Fruit fly (Drosophila melanogaster) whole organism, embryonic: ENCODE measurements around the gene CG18302.

Experiments
- Ada2b ChIP-seq: fragments of 200-800 bp; sonication (Bioruptor generic); IDR thresholded peaks from 2 replicates; pipeline ENCODE4 v1.3.6; 2022; ENCODE audit warnings: missing biosample characterization, missing genetic modification characterization
- BEAF-32 ChIP-seq: fragments of 200-800 bp; sonication (Bioruptor generic); optimal IDR thresholded peaks from 3 replicates; lab custom pipeline; 2017; ENCODE audit warnings: missing biosample characterization, missing genetic modification characterization, mild to moderate bottlenecking, moderate library complexity, missing genetic modification reagents
- BtbVII ChIP-seq: fragments of 200-800 bp; sonication (Bioruptor generic); optimal IDR thresholded peaks from 3 replicates; lab custom pipeline; 2017; ENCODE audit warnings: missing biosample characterization, mild to moderate bottlenecking, missing genetic modification characterization
- C15 ChIP-seq: fragments of 200-800 bp; sonication (Bioruptor generic); IDR thresholded peaks from 3 replicates; pipeline ENCODE4 v1.3.6; 2022; ENCODE audit warnings: missing biosample characterization, missing genetic modification characterization
- CG10543 ChIP-seq: fragments of 200-800 bp; sonication (Bioruptor generic); optimal IDR thresholded peaks from 3 replicates; lab custom pipeline; 2017; ENCODE audit warnings: missing biosample characterization, mild to moderate bottlenecking, missing genetic modification characterization, moderate library complexity
- CG12071 ChIP-seq: fragments of 200-800 bp; sonication (Bioruptor generic); optimal IDR thresholded peaks from 3 replicates; lab custom pipeline; 2018; ENCODE audit warnings: missing biosample characterization, mild to moderate bottlenecking, missing genetic modification characterization
- CG12942 ChIP-seq: fragments of 200-800 bp; sonication (Bioruptor generic); optimal IDR thresholded peaks from 3 replicates; lab custom pipeline; 2016; ENCODE audit warnings: missing biosample characterization, missing genetic modification characterization
- CG18011 ChIP-seq: fragments of 200-800 bp; sonication (Bioruptor generic); optimal IDR thresholded peaks from 2 replicates; lab custom pipeline; 2017; ENCODE audit warnings: missing biosample characterization, missing genetic modification characterization, mild to moderate bottlenecking, moderate library complexity, missing genotype
- CG18619 ChIP-seq: fragments of 200-800 bp; sonication (Bioruptor generic); optimal IDR thresholded peaks from 3 replicates; lab custom pipeline; 2017; ENCODE audit warnings: missing biosample characterization, mild to moderate bottlenecking, missing genetic modification characterization
- CG3163 ChIP-seq: fragments of 200-800 bp; sonication (Bioruptor generic); optimal IDR thresholded peaks from 3 replicates; lab custom pipeline; 2016; ENCODE audit warnings: missing biosample characterization, missing genetic modification characterization
- CG4360 ChIP-seq: fragments of 200-800 bp; sonication (Bioruptor generic); IDR thresholded peaks from 2 replicates; pipeline ENCODE4 v1.3.6; 2022; ENCODE audit warnings: missing biosample characterization, missing genetic modification characterization
- CG8290 ChIP-seq, 3 experiments: fragments of 200-800 bp; sonication (Bioruptor generic); optimal IDR thresholded peaks; 2 replicates each; lab custom pipeline; 2016 to 2019; ENCODE audit warnings: missing biosample characterization in 3 of 3, missing genetic modification characterization in 3 of 3, mild to moderate bottlenecking in 2 of 3, moderate library complexity in 1 of 3
- CG9797 ChIP-seq: fragments of 200-800 bp; sonication (Bioruptor generic); optimal IDR thresholded peaks from 3 replicates; lab custom pipeline; 2018; ENCODE audit warnings: missing biosample characterization, mild to moderate bottlenecking, missing genetic modification characterization
- CG9932 ChIP-seq: fragments of 200-800 bp; sonication (Bioruptor generic); IDR thresholded peaks from 2 replicates; pipeline ENCODE4 v1.3.6; 2022; ENCODE audit warnings: missing biosample characterization, missing genetic modification characterization
- CrebB ChIP-seq: fragments of 200-800 bp; sonication (Bioruptor generic); optimal IDR thresholded peaks from 3 replicates; lab custom pipeline; 2018; ENCODE audit warnings: missing biosample characterization, mild to moderate bottlenecking, missing genetic modification characterization
- ERR ChIP-seq: fragments of 200-800 bp; sonication (Bioruptor generic); optimal IDR thresholded peaks from 2 replicates; lab custom pipeline; 2016; ENCODE audit warnings: missing biosample characterization, missing genetic modification characterization
- Hr78 ChIP-seq, 2 experiments: fragments of 200-800 bp in 1 of 2; fragments of >200 bp in 1 of 2; sonication (Bioruptor generic) in 1 of 2; optimal IDR thresholded peaks; 2 replicates each; lab custom pipeline; 2017 to 2019; ENCODE audit warnings: missing biosample characterization in 2 of 2, missing genetic modification characterization in 2 of 2, mild to moderate bottlenecking in 1 of 2, moderate library complexity in 1 of 2
- Lhr ChIP-seq: fragments of 200-800 bp; sonication (Bioruptor generic); optimal IDR thresholded peaks from 3 replicates; lab custom pipeline; 2017; ENCODE audit warnings: mild to moderate bottlenecking, missing biosample characterization, missing genetic modification reagents, missing genetic modification characterization
- NC2β ChIP-seq: fragments of 200-800 bp; sonication (Bioruptor generic); optimal IDR thresholded peaks from 2 replicates; lab custom pipeline; 2016; ENCODE audit warnings: missing biosample characterization, missing genetic modification characterization
- NFAT ChIP-seq: fragments of 200-800 bp; sonication (Bioruptor generic); IDR thresholded peaks from 2 replicates; pipeline ENCODE4 v1.3.6; 2022; ENCODE audit warnings: missing biosample characterization, missing genetic modification characterization
- Nf-YC ChIP-seq: fragments of 200-800 bp; optimal IDR thresholded peaks from 3 replicates; lab custom pipeline; 2019; ENCODE audit warnings: missing biosample characterization, mild to moderate bottlenecking, missing genetic modification characterization, moderate library complexity
- Rfx ChIP-seq: fragments of 200-800 bp; sonication (Bioruptor generic); IDR thresholded peaks from 2 replicates; pipeline ENCODE4 v1.3.6; 2022; ENCODE audit warnings: missing biosample characterization, missing genetic modification characterization
- Six4 ChIP-seq: fragments of 200-800 bp; sonication (Bioruptor generic); optimal IDR thresholded peaks from 2 replicates; lab custom pipeline; 2016; ENCODE audit warnings: missing biosample characterization, missing genetic modification characterization
- Sox100B ChIP-seq: fragments of 200-800 bp; sonication (Bioruptor generic); optimal IDR thresholded peaks from 3 replicates; lab custom pipeline; 2018; ENCODE audit warnings: missing biosample characterization, mild to moderate bottlenecking, missing genetic modification characterization
- Taf1 ChIP-seq: fragments of 200-800 bp; sonication (Bioruptor generic); IDR thresholded peaks from 2 replicates; pipeline ENCODE4 v1.3.6; 2022; ENCODE audit warnings: missing biosample characterization, missing genetic modification characterization
- ap ChIP-seq: fragments of 200-800 bp; sonication (Bioruptor generic); IDR thresholded peaks from 2 replicates; pipeline ENCODE4 v1.3.6; 2022; ENCODE audit warnings: missing biosample characterization, missing genetic modification characterization
- ato ChIP-seq: fragments of 200-800 bp; sonication (Bioruptor generic); IDR thresholded peaks from 2 replicates; pipeline ENCODE4 v1.3.6; 2022; ENCODE audit warnings: missing biosample characterization, missing genetic modification characterization; ENCODE audit not compliant: partially characterized antibody
- az2 ChIP-seq: fragments of 200-800 bp; sonication (Bioruptor generic); optimal IDR thresholded peaks from 3 replicates; lab custom pipeline; 2016; ENCODE audit warnings: missing biosample characterization, missing genetic modification characterization
- bbx ChIP-seq: fragments of 200-800 bp; sonication (Bioruptor generic); IDR thresholded peaks from 2 replicates; pipeline ENCODE4 v1.3.6; 2022; ENCODE audit warnings: missing biosample characterization, missing genetic modification characterization; ENCODE audit not compliant: partially characterized antibody
- bcd ChIP-seq: fragments of 200-800 bp; sonication (Bioruptor generic); optimal IDR thresholded peaks from 2 replicates; lab custom pipeline; 2017; ENCODE audit warnings: missing biosample characterization, mild to moderate bottlenecking, missing genetic modification characterization
- chinmo ChIP-seq: fragments of 200-800 bp; sonication (Bioruptor generic); IDR thresholded peaks from 4 replicates; pipeline ENCODE4 v1.3.6; 2022; ENCODE audit warnings: missing biosample characterization, missing genetic modification characterization; ENCODE audit not compliant: partially characterized antibody
- chm ChIP-seq: fragments of 200-800 bp; sonication (Bioruptor generic); IDR thresholded peaks from 2 replicates; pipeline ENCODE4 v1.3.6; 2022; ENCODE audit warnings: missing biosample characterization, missing genetic modification characterization
- croc ChIP-seq: fragments of 200-800 bp; sonication (Bioruptor generic); conservative IDR thresholded peaks from 3 replicates; pipeline ENCODE4 v1.3.6; 2022; ENCODE audit warnings: missing biosample characterization, missing genetic modification characterization
- dysf ChIP-seq: fragments of 200-800 bp; sonication (Bioruptor generic); IDR thresholded peaks from 3 replicates; pipeline ENCODE4 v1.3.6; 2022; ENCODE audit warnings: missing biosample characterization, missing genetic modification characterization
- ems ChIP-seq: fragments of 200-800 bp; sonication (Bioruptor generic); optimal IDR thresholded peaks from 3 replicates; lab custom pipeline; 2016; ENCODE audit warnings: missing biosample characterization, missing genetic modification characterization
- ftz-f1 ChIP-seq: fragments of 200-800 bp; sonication (Bioruptor generic); optimal IDR thresholded peaks from 2 replicates; lab custom pipeline; 2016; ENCODE audit warnings: missing biosample characterization, missing genetic modification characterization
- gfzf ChIP-seq: fragments of 200-800 bp; sonication (Bioruptor generic); optimal IDR thresholded peaks from 2 replicates; lab custom pipeline; 2016; ENCODE audit warnings: missing biosample characterization, mild to moderate bottlenecking, missing genetic modification characterization, moderate library complexity
- grau ChIP-seq: fragments of 200-800 bp; optimal IDR thresholded peaks from 3 replicates; lab custom pipeline; 2019; ENCODE audit warnings: missing biosample characterization, mild to moderate bottlenecking, missing genetic modification characterization, moderate library complexity
- mam ChIP-seq: fragments of 200-800 bp; sonication (Bioruptor generic); optimal IDR thresholded peaks from 3 replicates; lab custom pipeline; 2016; ENCODE audit warnings: missing biosample characterization, missing genetic modification characterization
- nerfin-2 ChIP-seq: fragments of 200-800 bp; sonication (Bioruptor generic); IDR thresholded peaks from 2 replicates; pipeline ENCODE4 v1.3.6; 2022; ENCODE audit warnings: missing biosample characterization, missing genetic modification characterization; ENCODE audit not compliant: partially characterized antibody
- nom ChIP-seq: fragments of 200-800 bp; sonication (Bioruptor generic); optimal IDR thresholded peaks from 2 replicates; lab custom pipeline; 2017; ENCODE audit warnings: missing biosample characterization, missing genetic modification characterization, mild to moderate bottlenecking, moderate library complexity, missing genetic modification reagents
- oc ChIP-seq: fragments of 200-800 bp; sonication (Bioruptor generic); optimal IDR thresholded peaks from 2 replicates; lab custom pipeline; 2018; ENCODE audit warnings: missing biosample characterization, mild to moderate bottlenecking, missing genetic modification characterization, moderate library complexity
- org-1 ChIP-seq: fragments of 200-800 bp; sonication (Bioruptor generic); optimal IDR thresholded peaks from 2 replicates; lab custom pipeline; 2017; ENCODE audit warnings: missing biosample characterization, missing genetic modification characterization
- seq ChIP-seq: fragments of 200-800 bp; sonication (Bioruptor generic); IDR thresholded peaks from 2 replicates; pipeline ENCODE4 v1.3.6; 2022; ENCODE audit warnings: missing biosample characterization, missing genetic modification characterization
- shn ChIP-seq: fragments of 200-800 bp; sonication (Bioruptor generic); optimal IDR thresholded peaks from 3 replicates; lab custom pipeline; 2016; ENCODE audit warnings: missing biosample characterization, missing genetic modification characterization
- sna ChIP-seq: fragments of 200-800 bp; sonication (Bioruptor generic); IDR thresholded peaks from 2 replicates; pipeline ENCODE4 v1.3.6; 2022; ENCODE audit warnings: missing biosample characterization, missing genetic modification characterization; ENCODE audit not compliant: partially characterized antibody
- tgo ChIP-seq: fragments of 200-800 bp; sonication (Bioruptor generic); IDR thresholded peaks from 3 replicates; pipeline ENCODE4 v1.3.6; 2022; ENCODE audit warnings: missing biosample characterization, missing genetic modification characterization
- toy ChIP-seq: fragments of 200-800 bp; sonication (Bioruptor generic); IDR thresholded peaks from 2 replicates; pipeline ENCODE4 v1.3.6; 2022; ENCODE audit warnings: missing biosample characterization, missing genetic modification characterization

CG18302 gene

dm6 chr2L:10516470-10517048, 17.6 kb upstream of the CG18302 start (continued):
- TF ChIP-seq chinmo (GFP tag; lab: Robert Waterston, UW): 0 out of 4 replicates have a peak, but pooled peaks have one; percentile 45
- TF ChIP-seq NFAT (GFP tag; lab: Robert Waterston, UW): 0 out of 2 replicates have a peak, but pooled peaks have one; percentile 20
- TF ChIP-seq dysf (GFP tag; lab: Robert Waterston, UW): 0 out of 3 replicates have a peak, but pooled peaks have one; percentile 39
- TF ChIP-seq BtbVII (GFP tag; lab: Kevin White, UChicago): no peak
- no peak for TF ChIP-seq CG3163 (GFP tag; lab: Kevin White, UChicago)
- no peak for TF ChIP-seq ems (GFP tag; lab: Kevin White, UChicago)
- peak; percentile 74 for TF ChIP-seq CG10543 (GFP tag; lab: Kevin White, UChicago)
- TF ChIP-seq CG12071: peak; percentile 37
- TF ChIP-seq Nf-YC: peak; percentile 11
- no peak for TF ChIP-seq toy (GFP tag; lab: Robert Waterston, UW)
- no peak; the same call in 1 of the 2 replicates for TF ChIP-seq Taf1 (GFP tag; lab: Robert Waterston, UW)
- peak; percentile 36; the same call in 1 of the 2 replicates for TF ChIP-seq CG9932 (GFP tag; lab: Robert Waterston, UW)
- peak; percentile 47 for TF ChIP-seq mam (GFP tag; lab: Kevin White, UChicago)
- TF ChIP-seq org-1 (GFP tag; lab: Kevin White, UChicago): peak; percentile 36
- TF ChIP-seq ftz-f1 (GFP tag; lab: Kevin White, UChicago): peak; percentile 69
- TF ChIP-seq ap (GFP tag; lab: Robert Waterston, UW): no peak
- peak; percentile 3 for TF ChIP-seq CG12942 (GFP tag; lab: Kevin White, UChicago)
- no peak for TF ChIP-seq C15 (GFP tag; lab: Robert Waterston, UW)
- TF ChIP-seq Sox100B: peak; percentile 35
- TF ChIP-seq Hr78 (GFP tag; optimal IDR thresholded peaks at IDR 0.05; lab: Kevin White, UChicago): peak in 1 of 2 experiments; percentile 22
- peak; percentile 66 for TF ChIP-seq nom (GFP tag; lab: Kevin White, UChicago)
- peak; percentile 50 for TF ChIP-seq ERR (GFP tag; lab: Kevin White, UChicago)
- peak; percentile 30 for TF ChIP-seq CG18011 (GFP tag; lab: Kevin White, UChicago)
- TF ChIP-seq tgo (GFP tag; lab: Robert Waterston, UW): peak; percentile 23; the same call in 1 of the 3 replicates
- TF ChIP-seq grau (tag; lab: Kevin White, UChicago): peak; percentile 95
- 0 out of 2 replicates have a peak, but pooled peaks have one; percentile 7 for TF ChIP-seq seq
- peak; percentile 32 for TF ChIP-seq az2 (GFP tag; lab: Kevin White, UChicago)
- peak; percentile 27 for TF ChIP-seq gfzf (GFP tag; lab: Kevin White, UChicago)
- TF ChIP-seq CrebB (tag; lab: Kevin White, UChicago): peak; percentile 57
- TF ChIP-seq Ada2b: peak; percentile 36; the same call in 1 of the 2 replicates
- TF ChIP-seq CG4360 (GFP tag; lab: Robert Waterston, UW): 0 out of 2 replicates have a peak, but pooled peaks have one; percentile 28

DNA sequence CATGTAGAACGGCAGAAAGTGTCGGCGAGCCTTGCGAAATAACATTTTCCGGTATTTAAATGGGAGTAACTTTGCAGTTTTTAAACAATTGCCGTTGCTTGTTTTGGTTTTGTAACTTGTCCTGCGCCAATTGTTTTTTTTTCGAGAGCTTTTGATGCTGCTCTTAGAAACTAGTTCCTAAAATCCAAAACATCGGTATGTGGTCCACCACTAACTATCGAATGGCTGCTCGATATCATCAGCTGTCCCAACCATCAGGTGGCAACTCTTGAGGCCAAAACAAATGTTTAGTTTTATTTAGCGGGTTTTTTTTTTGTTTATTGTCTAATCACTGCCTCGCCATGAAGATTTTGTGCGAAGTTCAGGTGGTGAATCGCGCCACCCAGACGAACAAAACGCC, 17.0 kb upstream of the CG18302 start, which contains the start of the genes Fatp1 and Lrr47:
Fatp1 (minus strand) TSS at position 134 of the 400 bp plus-strand sequence.
Lrr47 (plus strand) TSS at position 251 of the 400 bp plus-strand sequence.
- peak; percentile 90 for TF ChIP-seq bbx (GFP tag; lab: Robert Waterston, UW)
- TF ChIP-seq CG18619 (GFP tag; lab: Kevin White, UChicago): no peak
- peak; percentile 52 for TF ChIP-seq Lhr (GFP tag; lab: Kevin White, UChicago)
- TF ChIP-seq BEAF-32 (GFP tag; lab: Kevin White, UChicago): peak; percentile 91
- no peak for TF ChIP-seq oc
- TF ChIP-seq ato (GFP tag; lab: Robert Waterston, UW): peak; percentile 80
- TF ChIP-seq chm (GFP tag; lab: Robert Waterston, UW): no peak
- no peak for TF ChIP-seq shn
- no peak for TF ChIP-seq Six4
- peak; percentile 80 for TF ChIP-seq sna (GFP tag; lab: Robert Waterston, UW)
- peak; percentile 87; the same call in 3 of the 4 replicates for TF ChIP-seq chinmo (GFP tag; lab: Robert Waterston, UW)
- peak; percentile 64 for TF ChIP-seq nerfin-2
- peak; percentile 24; the same call in 1 of the 2 replicates for TF ChIP-seq Rfx (GFP tag; lab: Robert Waterston, UW)
- TF ChIP-seq NC2β (GFP tag; lab: Kevin White, UChicago): peak; percentile 21
- no peak for TF ChIP-seq CG8290 (GFP tag; optimal IDR thresholded peaks at IDR 0.05; lab: Kevin White, UChicago)
- peak in 1 of 2 experiments; percentile 36 for TF ChIP-seq CG8290 (tag; optimal IDR thresholded peaks at IDR 0.05; lab: Kevin White, UChicago)
- TF ChIP-seq croc (GFP tag; lab: Robert Waterston, UW): no peak
- TF ChIP-seq bcd: no peak
- no peak for TF ChIP-seq CG9797 (GFP tag; lab: Kevin White, UChicago)
